Worm (Caenorhabditis elegans): Measurements from ENCODE around the gene cest-3.

- TF ChIP-seq nhr-237 (tag; optimal IDR thresholded peaks at IDR 0.05) (no peak), fos-1 (tag; optimal IDR thresholded peaks at IDR 0.05) (no peak), hlh-4 (tag; optimal IDR thresholded peaks at IDR 0.05) (no peak), lin-15B (tag; optimal IDR thresholded peaks at IDR 0.05) (no peak), C34B4.2 (tag; optimal IDR thresholded peaks at IDR 0.05) (no peak), mep-1 (tag; optimal IDR thresholded peaks at IDR 0.05) (no peak), lir-3 (tag; optimal IDR thresholded peaks at IDR 0.05; ENCODE audit: poor library complexity) (no peak), nhr-11 (tag; optimal IDR thresholded peaks at IDR 0.05) (no peak)
These were observed 11.1 kb upstream of the cest-3 start for ce11 chrX:12230357-12230756.
